Fruit fly (Drosophila melanogaster) whole organism, embryonic: ENCODE results near the gene Sfxn2.

Experiments
- Antp ChIP-seq: fragments of 200-800 bp; sonication (Bioruptor generic); optimal IDR thresholded peaks from 3 replicates; lab custom pipeline; 2016; ENCODE audit warnings: missing biosample characterization, missing genetic modification characterization
- Awh ChIP-seq: fragments of 200-800 bp; sonication (Bioruptor generic); IDR thresholded peaks from 2 replicates; pipeline ENCODE4, ENCODE4 v1.3.6; 2022; ENCODE audit warnings: missing biosample characterization, missing genetic modification characterization
- B-H1 ChIP-seq: fragments of 200-800 bp; sonication (Bioruptor generic); IDR thresholded peaks from 3 replicates; pipeline ENCODE4 v1.3.6; 2022; ENCODE audit warnings: missing biosample characterization, missing genetic modification characterization
- B-H2 ChIP-seq: fragments of 200-800 bp; sonication (Bioruptor generic); optimal IDR thresholded peaks from 2 replicates; lab custom pipeline; 2018; ENCODE audit warnings: missing biosample characterization, mild to moderate bottlenecking, missing genetic modification characterization
- CG10321 ChIP-seq: fragments of 200-800 bp; sonication (Bioruptor generic); IDR thresholded peaks from 2 replicates; pipeline ENCODE4 v1.3.6; 2022; ENCODE audit warnings: missing biosample characterization, missing genetic modification characterization
- CG10462 ChIP-seq: fragments of 200-800 bp; sonication (Bioruptor generic); optimal IDR thresholded peaks from 2 replicates; lab custom pipeline; 2016; ENCODE audit warnings: missing biosample characterization, missing genetic modification characterization
- CG10543 ChIP-seq: fragments of 200-800 bp; sonication (Bioruptor generic); optimal IDR thresholded peaks from 3 replicates; lab custom pipeline; 2017; ENCODE audit warnings: missing biosample characterization, mild to moderate bottlenecking, missing genetic modification characterization, moderate library complexity
- CG10959 ChIP-seq: fragments of 200-800 bp; sonication (Bioruptor generic); IDR thresholded peaks from 2 replicates; pipeline ENCODE4 v1.3.6; 2022; ENCODE audit warnings: missing biosample characterization, missing genetic modification characterization
- CG11247 ChIP-seq: fragments of 200-800 bp; sonication (Bioruptor generic); IDR thresholded peaks from 2 replicates; pipeline ENCODE4 v1.3.6; 2022; ENCODE audit warnings: missing biosample characterization, missing genetic modification characterization
- CG13894 ChIP-seq: fragments of 200-800 bp; sonication (Bioruptor generic); optimal IDR thresholded peaks from 3 replicates; lab custom pipeline; 2018; ENCODE audit warnings: missing biosample characterization, mild to moderate bottlenecking, missing genetic modification characterization, moderate library complexity
- CG15269 ChIP-seq: fragments of 200-800 bp; sonication (Bioruptor generic); optimal IDR thresholded peaks from 2 replicates; lab custom pipeline; 2018; ENCODE audit warnings: missing biosample characterization, mild to moderate bottlenecking, missing genetic modification characterization, moderate library complexity
- CG15479 ChIP-seq: fragments of 200-800 bp; sonication (Bioruptor generic); optimal IDR thresholded peaks from 3 replicates; lab custom pipeline; 2019; ENCODE audit warnings: missing biosample characterization, mild to moderate bottlenecking, missing genetic modification characterization, moderate library complexity
- CG34376 ChIP-seq: fragments of 200-800 bp; sonication (Bioruptor generic); optimal IDR thresholded peaks from 2 replicates; lab custom pipeline; 2018; ENCODE audit warnings: missing biosample characterization, mild to moderate bottlenecking, missing genetic modification characterization
- CG6791 ChIP-seq: fragments of 200-800 bp; sonication (Bioruptor generic); IDR thresholded peaks from 3 replicates; pipeline ENCODE4 v1.3.6; 2022; ENCODE audit warnings: missing biosample characterization, missing genetic modification characterization; ENCODE audit not compliant: partially characterized antibody
- CG6854 ChIP-seq: fragments of 200-800 bp; sonication (Bioruptor generic); optimal IDR thresholded peaks from 3 replicates; lab custom pipeline; 2017; ENCODE audit warnings: missing biosample characterization, mild to moderate bottlenecking, missing genetic modification characterization
- CG7963 ChIP-seq: fragments of 200-800 bp; sonication (Bioruptor generic); IDR thresholded peaks from 3 replicates; pipeline ENCODE4 v1.3.6; 2022; ENCODE audit warnings: missing biosample characterization, missing genetic modification characterization; ENCODE audit not compliant: partially characterized antibody
- CG9609 ChIP-seq: fragments of 200-800 bp; sonication (Bioruptor generic); optimal IDR thresholded peaks from 3 replicates; lab custom pipeline; 2016; ENCODE audit warnings: missing biosample characterization, missing genetic modification characterization
- Dip3 ChIP-seq: fragments of 200-800 bp; sonication (Bioruptor generic); optimal IDR thresholded peaks from 3 replicates; lab custom pipeline; 2016; ENCODE audit warnings: missing biosample characterization, missing genetic modification characterization
- Dref ChIP-seq: fragments of 200-800 bp; sonication (Bioruptor generic); IDR thresholded peaks from 2 replicates; pipeline ENCODE4 v1.3.6; 2022; ENCODE audit warnings: missing biosample characterization, missing genetic modification characterization
- Hr51 ChIP-seq, 2 experiments: fragments of 200-800 bp; sonication (Bioruptor generic); optimal IDR thresholded peaks; 2 replicates in 1 of 2; 3 replicates in 1 of 2; lab custom pipeline; 2016 to 2018; ENCODE audit warnings: missing biosample characterization in 2 of 2, missing genetic modification characterization in 2 of 2, mild to moderate bottlenecking in 1 of 2, moderate library complexity in 1 of 2
- MTF-1 ChIP-seq: fragments of 200-800 bp; sonication (Bioruptor generic); optimal IDR thresholded peaks from 2 replicates; lab custom pipeline; 2018; ENCODE audit warnings: missing biosample characterization, mild to moderate bottlenecking, missing genetic modification characterization, borderline replicate concordance
- Mad ChIP-seq: fragments of 200-800 bp; sonication (Bioruptor generic); optimal IDR thresholded peaks from 2 replicates; lab custom pipeline; 2016; ENCODE audit warnings: missing biosample characterization, missing genetic modification characterization
- Med ChIP-seq: fragments of 200-800 bp; sonication (Bioruptor generic); peaks from one replicate; lab custom pipeline; 2016; ENCODE audit warnings: missing biosample characterization, missing genetic modification characterization, mild to moderate bottlenecking, inconsistent platforms, moderate library complexity
- NfI ChIP-seq: fragments of 200-800 bp; sonication (Bioruptor generic); optimal IDR thresholded peaks from 3 replicates; lab custom pipeline; 2018; ENCODE audit warnings: missing biosample characterization, mild to moderate bottlenecking, missing genetic modification characterization, moderate library complexity
- Oaz ChIP-seq: fragments of 200-800 bp; sonication (Bioruptor generic); IDR thresholded peaks from 2 replicates; pipeline ENCODE4 v1.3.6; 2022; ENCODE audit warnings: missing biosample characterization, missing genetic modification characterization
- Rx ChIP-seq: fragments of 200-800 bp; sonication (Bioruptor generic); IDR thresholded peaks from 2 replicates; pipeline ENCODE4 v1.3.6; 2022; ENCODE audit warnings: missing biosample characterization, missing genetic modification characterization
- Sry-β ChIP-seq: fragments of 200-800 bp; sonication (Bioruptor generic); optimal IDR thresholded peaks from 2 replicates; lab custom pipeline; 2018; ENCODE audit warnings: missing biosample characterization, mild to moderate bottlenecking, missing genetic modification characterization, moderate library complexity
- ab ChIP-seq: fragments of 200-800 bp; sonication (Bioruptor generic); optimal IDR thresholded peaks from 2 replicates; lab custom pipeline; 2016; ENCODE audit warnings: missing biosample characterization, missing genetic modification characterization
- al ChIP-seq: fragments of 200-800 bp; sonication (Bioruptor generic); IDR thresholded peaks from 2 replicates; pipeline ENCODE4 v1.3.6; 2022; ENCODE audit warnings: missing biosample characterization, missing genetic modification characterization
- bcd ChIP-seq: fragments of 200-800 bp; sonication (Bioruptor generic); optimal IDR thresholded peaks from 2 replicates; lab custom pipeline; 2017; ENCODE audit warnings: missing biosample characterization, mild to moderate bottlenecking, missing genetic modification characterization
- bowl ChIP-seq: fragments of 200-800 bp; sonication (Bioruptor generic); IDR thresholded peaks from 2 replicates; pipeline ENCODE4 v1.3.6; 2022; ENCODE audit warnings: missing biosample characterization, missing genetic modification characterization
- dm ChIP-seq: fragments of 200-800 bp; sonication (Bioruptor generic); optimal IDR thresholded peaks from 3 replicates; lab custom pipeline; 2016; ENCODE audit warnings: missing biosample characterization, missing genetic modification characterization
- dmrt99B ChIP-seq: fragments of 200-800 bp; sonication (Bioruptor generic); optimal IDR thresholded peaks from 2 replicates; lab custom pipeline; 2018; ENCODE audit warnings: missing biosample characterization, mild to moderate bottlenecking, missing genetic modification characterization, moderate library complexity
- fd64A ChIP-seq: fragments of 200-800 bp; sonication (Bioruptor generic); optimal IDR thresholded peaks from 3 replicates; lab custom pipeline; 2018; ENCODE audit warnings: missing biosample characterization, mild to moderate bottlenecking, missing genetic modification characterization
- fd96Cb ChIP-seq: fragments of 200-800 bp; sonication (Bioruptor generic); optimal IDR thresholded peaks from 2 replicates; lab custom pipeline; 2018; ENCODE audit warnings: missing biosample characterization, mild to moderate bottlenecking, missing genetic modification characterization, moderate library complexity
- fu2 ChIP-seq: fragments of 200-800 bp; sonication (Bioruptor generic); optimal IDR thresholded peaks from 2 replicates; lab custom pipeline; 2016; ENCODE audit warnings: missing biosample characterization, missing genetic modification characterization
- gro ChIP-seq: fragments of 200-800 bp; sonication (Bioruptor generic); optimal IDR thresholded peaks from 2 replicates; lab custom pipeline; 2016; ENCODE audit warnings: missing biosample characterization, missing genetic modification characterization
- gsb ChIP-seq: fragments of 200-800 bp; sonication (Bioruptor generic); IDR thresholded peaks from 2 replicates; pipeline ENCODE4 v1.3.6; 2022; ENCODE audit warnings: missing biosample characterization, missing genetic modification characterization
- gt ChIP-seq: fragments of 200-800 bp; sonication (Bioruptor generic); IDR thresholded peaks from 2 replicates; pipeline ENCODE4 v1.3.6; 2022; ENCODE audit warnings: missing biosample characterization, missing genetic modification characterization
- luna ChIP-seq: fragments of 200-800 bp; sonication (Bioruptor generic); optimal IDR thresholded peaks from 2 replicates; lab custom pipeline; 2016; ENCODE audit warnings: missing biosample characterization, missing genetic modification characterization
- ro ChIP-seq: fragments of 200-800 bp; sonication (Bioruptor generic); IDR thresholded peaks from 2 replicates; pipeline ENCODE4 v1.3.6; 2022; ENCODE audit warnings: missing biosample characterization, missing genetic modification characterization
- sd ChIP-seq: fragments of 200-800 bp; sonication (Bioruptor generic); optimal IDR thresholded peaks from 3 replicates; lab custom pipeline; 2018; ENCODE audit warnings: missing biosample characterization, mild to moderate bottlenecking, missing genetic modification characterization, moderate library complexity
- sens-2 ChIP-seq: fragments of 200-800 bp; sonication (Bioruptor generic); IDR thresholded peaks from 2 replicates; pipeline ENCODE4 v1.3.6; 2022; ENCODE audit warnings: missing biosample characterization, missing genetic modification characterization
- sna ChIP-seq: fragments of 200-800 bp; sonication (Bioruptor generic); IDR thresholded peaks from 2 replicates; pipeline ENCODE4 v1.3.6; 2022; ENCODE audit warnings: missing biosample characterization, missing genetic modification characterization; ENCODE audit not compliant: partially characterized antibody
- sob ChIP-seq: fragments of 200-800 bp; sonication (Bioruptor generic); IDR thresholded peaks from 2 replicates; pipeline ENCODE4 v1.3.6; 2022; ENCODE audit warnings: missing biosample characterization, missing genetic modification characterization
- sug ChIP-seq: fragments of 200-800 bp; optimal IDR thresholded peaks from 2 replicates; lab custom pipeline; 2019; ENCODE audit warnings: missing biosample characterization, mild to moderate bottlenecking, missing genetic modification characterization, moderate library complexity
- usp ChIP-seq: fragments of >200 bp; optimal IDR thresholded peaks from 2 replicates; lab custom pipeline; 2017; ENCODE audit warnings: missing biosample characterization, missing genetic modification characterization
- vfl ChIP-seq: fragments of 200-800 bp; sonication (Bioruptor generic); optimal IDR thresholded peaks from 2 replicates; lab custom pipeline; 2016; ENCODE audit warnings: missing biosample characterization, missing genetic modification characterization
- zfh1 ChIP-seq: fragments of 200-800 bp; sonication (Bioruptor generic); IDR thresholded peaks from 3 replicates; pipeline ENCODE4 v1.3.6; 2022; ENCODE audit warnings: missing biosample characterization, missing genetic modification characterization
- zfh2 ChIP-seq: fragments of 200-800 bp; sonication (Bioruptor generic); optimal IDR thresholded peaks from 2 replicates; lab custom pipeline; 2016; ENCODE audit warnings: missing biosample characterization, missing genetic modification characterization

Sfxn2 gene

DNA sequence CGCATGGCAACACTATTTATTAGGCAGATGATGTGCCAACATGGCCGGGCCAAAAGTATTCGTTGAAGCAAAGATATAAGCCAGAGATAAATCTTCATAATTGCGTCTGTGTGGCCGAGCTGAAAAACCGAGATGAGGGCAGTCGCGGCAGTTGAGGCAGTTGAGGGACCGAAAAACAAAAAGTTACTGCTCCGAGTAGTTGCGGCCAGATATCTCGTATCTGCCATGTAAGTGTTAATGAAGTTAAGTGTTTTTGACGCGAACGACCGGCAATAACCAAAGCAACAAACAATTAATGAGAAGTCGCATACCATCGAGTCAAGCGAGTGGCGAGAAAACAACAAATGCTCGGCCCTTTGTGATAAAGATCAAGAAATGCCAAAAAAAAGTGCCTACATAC is 48.2 kb upstream of the Sfxn2 start (continued):
- TF ChIP-seq CG13894 (tag; lab: Kevin White, UChicago) = peak; percentile 12
- TF ChIP-seq Mad (GFP tag; lab: Kevin White, UChicago) = no peak
- TF ChIP-seq ro (GFP tag; lab: Robert Waterston, UW) = no peak
- no peak for TF ChIP-seq usp (GFP tag; lab: Kevin White, UChicago)
- TF ChIP-seq Dip3 (GFP tag; lab: Kevin White, UChicago) = no peak
- peak; percentile 51 for TF ChIP-seq sd
- peak; percentile 75 for TF ChIP-seq Awh
- 0 out of 3 replicates have a peak, but pooled peaks have one; percentile 22 for TF ChIP-seq zfh1
- no peak for TF ChIP-seq CG9609 (GFP tag; lab: Kevin White, UChicago)
- peak; percentile 8 for TF ChIP-seq Med (GFP tag; lab: Kevin White, UChicago)
- TF ChIP-seq ab (GFP tag; lab: Kevin White, UChicago) = no peak
- peak; percentile 10 for TF ChIP-seq CG10543 (GFP tag; lab: Kevin White, UChicago)
- no peak for TF ChIP-seq CG15269

DNA sequence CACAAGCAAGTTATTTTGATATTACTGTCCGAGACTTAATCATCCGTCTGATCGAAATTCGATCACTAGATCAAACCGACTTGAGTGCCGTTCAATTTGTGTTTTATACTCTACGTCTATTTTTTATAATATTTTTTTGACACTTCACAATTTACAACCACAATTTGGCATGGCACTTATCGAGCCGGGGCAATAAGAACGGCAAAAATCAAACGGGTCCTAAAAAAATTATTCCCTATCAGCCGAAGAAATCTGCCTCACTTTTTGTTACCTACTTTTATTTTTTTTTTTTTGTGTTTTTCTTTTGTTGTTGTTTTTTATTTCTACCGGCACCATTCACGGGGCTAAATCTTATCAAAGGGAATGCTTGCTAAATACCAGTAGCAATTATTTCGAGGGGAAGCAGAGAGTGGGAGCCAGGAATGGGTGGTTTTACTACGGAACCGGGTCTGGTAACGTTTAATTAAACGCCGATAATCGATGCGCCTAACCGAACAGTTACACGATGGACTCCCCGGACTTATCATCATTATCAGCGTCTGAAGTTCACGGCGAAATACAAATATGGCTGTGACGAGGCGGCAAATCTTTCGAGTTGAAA is 47.4 kb upstream of the Sfxn2 start:
- TF ChIP-seq fd64A (no peak), gt (GFP tag; lab: Robert Waterston, UW) (no peak), al (GFP tag; lab: Robert Waterston, UW) (no peak), sna (GFP tag; lab: Robert Waterston, UW) (no peak), CG34376 (peak; percentile 44), B-H2 (GFP tag; lab: Kevin White, UChicago) (peak; percentile 11), Oaz (GFP tag; lab: Robert Waterston, UW) (no peak), sd (peak; percentile 94), CG6854 (GFP tag; lab: Kevin White, UChicago) (no peak), fu2 (GFP tag; lab: Kevin White, UChicago) (no peak), dm (GFP tag; lab: Kevin White, UChicago) (no peak), CG10321 (GFP tag; lab: Robert Waterston, UW) (no peak), NfI (GFP tag; lab: Kevin White, UChicago) (no peak), Antp (GFP tag; lab: Kevin White, UChicago) (no peak), CG10462 (GFP tag; lab: Kevin White, UChicago) (no peak), zfh1 (no peak), bowl (GFP tag; lab: Robert Waterston, UW) (no peak), sob (GFP tag; lab: Robert Waterston, UW) (no peak), vfl (GFP tag; lab: Kevin White, UChicago) (no peak), gro (peak; percentile 88), gsb (GFP tag; lab: Robert Waterston, UW) (no peak), CG10959 (GFP tag; lab: Robert Waterston, UW) (no peak), fd96Cb (tag; lab: Kevin White, UChicago) (no peak), CG15479 (GFP tag; lab: Kevin White, UChicago) (no peak), CG11247 (no peak), CG7963 (GFP tag; lab: Robert Waterston, UW) (no peak), sug (tag; lab: Kevin White, UChicago) (peak; percentile 89), Sry-β (GFP tag; lab: Kevin White, UChicago) (no peak), B-H1 (GFP tag; lab: Robert Waterston, UW) (no peak), usp (GFP tag; lab: Kevin White, UChicago) (no peak), CG6791 (GFP tag; lab: Robert Waterston, UW) (no peak), bcd (no peak), CG9609 (GFP tag; lab: Kevin White, UChicago) (no peak), zfh2 (GFP tag; lab: Kevin White, UChicago) (no peak), Dref (GFP tag; lab: Robert Waterston, UW) (no peak), sens-2 (GFP tag; lab: Robert Waterston, UW) (no peak), MTF-1 (GFP tag; lab: Kevin White, UChicago) (no peak), Rx (GFP tag; lab: Robert Waterston, UW) (no peak), luna (GFP tag; lab: Kevin White, UChicago) (no peak), Hr51 (GFP tag; optimal IDR thresholded peaks at IDR 0.05; lab: Kevin White, UChicago) (no peak), dmrt99B (tag; lab: Kevin White, UChicago) (no peak)
